Worm (Caenorhabditis elegans) whole organism, L4 larva: Measurements from ENCODE around the gene C26H9A.3.

Experiments
- D1046.2 ChIP-seq: fragments of 200-800 bp; sonication (Bioruptor generic); IDR thresholded peaks from 2 replicates; pipeline ENCODE4 v1.3.6; 2022; ENCODE audit warnings: missing genetic modification characterization, missing compliant biosample characterization
- F26F4.8 ChIP-seq: fragments of 200-800 bp; sonication (Bioruptor generic); conservative IDR thresholded peaks from 2 replicates; pipeline ENCODE4 v1.3.6; 2022; ENCODE audit warnings: missing genetic modification characterization, missing compliant biosample characterization
- F37D6.2 ChIP-seq: sonication (generic microtip); optimal IDR thresholded peaks from 2 replicates; lab custom pipeline; 2016; ENCODE audit warnings: mild to moderate bottlenecking, missing genetic modification characterization, missing compliant biosample characterization
- F44E2.7 ChIP-seq: fragments of 200-800 bp; sonication (Bioruptor generic); IDR thresholded peaks from 2 replicates; pipeline ENCODE4 v2.1.2; 2022; ENCODE audit warnings: missing genetic modification characterization, missing compliant biosample characterization
- R02D3.7 ChIP-seq: fragments of 150-350 bp; sonication (generic microtip); optimal IDR thresholded peaks from 3 replicates; lab custom pipeline; 2014; ENCODE audit warnings: missing biosample characterization, missing genetic modification characterization
- Y48G9A.11 ChIP-seq: fragments of 200-800 bp; sonication (Bioruptor generic); IDR thresholded peaks from 2 replicates; pipeline ENCODE4 v1.3.6; 2022; ENCODE audit warnings: missing genetic modification reagents, missing genetic modification characterization, missing compliant biosample characterization
- ZK546.5 ChIP-seq, 2 experiments: sonication (generic microtip); optimal IDR thresholded peaks; 2 replicates each; lab custom pipeline; 2017; ENCODE audit warnings: missing biosample characterization in 2 of 2, missing genetic modification characterization in 2 of 2
- aha-1 ChIP-seq: fragments of 150-350 bp; peaks from one replicate; lab custom pipeline; 2014; ENCODE audit warnings: missing biosample characterization, missing genetic modification characterization
- aly-2 ChIP-seq: sonication (generic microtip); optimal IDR thresholded peaks from 2 replicates; lab custom pipeline; 2018; ENCODE audit warnings: missing biosample characterization, missing genetic modification characterization
- ama-1 ChIP-seq: fragments of 150-350 bp; optimal IDR thresholded peaks from 2 replicates; lab custom pipeline; 2014; ENCODE audit warnings: inconsistent platforms, mixed read lengths
- arid-1 ChIP-seq: fragments of 200-800 bp; sonication (Bioruptor generic); conservative IDR thresholded peaks from 2 replicates; pipeline ENCODE4 v1.3.6; 2022; ENCODE audit warnings: missing genetic modification reagents, missing genetic modification characterization, missing compliant biosample characterization
- attf-4 ChIP-seq: sonication (generic microtip); optimal IDR thresholded peaks from 3 replicates; lab custom pipeline; 2017; ENCODE audit warnings: missing biosample characterization, missing genetic modification characterization
- ceh-20 ChIP-seq: fragments of 200-800 bp; sonication (Bioruptor generic); IDR thresholded peaks from 2 replicates; pipeline ENCODE4 v1.3.6; 2022; ENCODE audit warnings: missing genetic modification reagents, missing genetic modification characterization, missing compliant biosample characterization
- ceh-62 ChIP-seq: sonication (generic microtip); optimal IDR thresholded peaks from 2 replicates; lab custom pipeline; 2017; ENCODE audit warnings: missing biosample characterization, missing genetic modification characterization
- cey-2 ChIP-seq: sonication (generic microtip); optimal IDR thresholded peaks from 3 replicates; lab custom pipeline; 2017; ENCODE audit warnings: missing genetic modification characterization, mild to moderate bottlenecking, missing compliant biosample characterization, antibody characterized with exemption, borderline replicate concordance; ENCODE audit not compliant: insufficient read depth
- ctbp-1 ChIP-seq: fragments of 200-800 bp; sonication (Bioruptor generic); IDR thresholded peaks from 2 replicates; pipeline ENCODE4 v1.3.6; 2022; ENCODE audit warnings: missing genetic modification reagents, missing genetic modification characterization, missing compliant biosample characterization
- dmd-9 ChIP-seq: fragments of 200-800 bp; sonication (Bioruptor generic); IDR thresholded peaks from 2 replicates; pipeline ENCODE4 v1.3.6; 2022; ENCODE audit warnings: missing genetic modification reagents, missing genetic modification characterization, missing compliant biosample characterization
- dve-1 ChIP-seq: sonication (generic microtip); optimal IDR thresholded peaks from 2 replicates; lab custom pipeline; 2017; ENCODE audit warnings: antibody characterized with exemption, mild to moderate bottlenecking, missing genetic modification characterization, missing compliant biosample characterization; ENCODE audit not compliant: insufficient read depth
- fos-1 ChIP-seq: fragments of 150-350 bp; optimal IDR thresholded peaks from 2 replicates; lab custom pipeline; 2014; ENCODE audit warnings: missing biosample characterization, missing genetic modification characterization
- hlh-30 ChIP-seq: sonication (generic microtip); optimal IDR thresholded peaks from 2 replicates; lab custom pipeline; 2017; ENCODE audit warnings: antibody characterized with exemption, mild to moderate bottlenecking, missing genetic modification characterization, missing compliant biosample characterization; ENCODE audit not compliant: insufficient read depth
- hmg-1.1 ChIP-seq: fragments of 200-800 bp; sonication (Bioruptor generic); IDR thresholded peaks from 2 replicates; pipeline ENCODE4 v1.3.6; 2022; ENCODE audit warnings: missing genetic modification reagents, missing genetic modification characterization, missing compliant biosample characterization
- lin-1 ChIP-seq: fragments of 200-800 bp; sonication (Bioruptor generic); IDR thresholded peaks from 2 replicates; pipeline ENCODE4 v1.3.6; 2022; ENCODE audit warnings: missing genetic modification reagents, missing genetic modification characterization, missing compliant biosample characterization
- lin-29 ChIP-seq: fragments of 200-800 bp; sonication (Bioruptor generic); IDR thresholded peaks from 2 replicates; pipeline ENCODE4 v1.3.6; 2022; ENCODE audit warnings: missing genetic modification reagents, missing genetic modification characterization, missing compliant biosample characterization
- mdl-1 ChIP-seq, 2 experiments: fragments of 150-350 bp in 1 of 2; sonication (generic microtip) in 1 of 2; optimal IDR thresholded peaks; 2 replicates each; lab custom pipeline; 2014 to 2017; ENCODE audit warnings: missing biosample characterization in 2 of 2, missing genetic modification characterization in 2 of 2
- mdt-29 ChIP-seq: fragments of 200-800 bp; sonication (Bioruptor generic); IDR thresholded peaks from 2 replicates; pipeline ENCODE4 v1.3.6; 2022; ENCODE audit warnings: missing genetic modification reagents, missing genetic modification characterization, missing compliant biosample characterization
- mes-2 ChIP-seq: sonication (generic microtip); optimal IDR thresholded peaks from 2 replicates; lab custom pipeline; 2016; ENCODE audit warnings: missing genotype, mild to moderate bottlenecking, missing genetic modification characterization, missing compliant biosample characterization; ENCODE audit not compliant: poor library complexity, severe bottlenecking
- mxl-2 ChIP-seq: fragments of 200-800 bp; sonication (Bioruptor generic); conservative IDR thresholded peaks from 2 replicates; pipeline ENCODE4 v1.3.6; 2022; ENCODE audit warnings: missing genetic modification reagents, missing genetic modification characterization, missing compliant biosample characterization
- nhr-11 ChIP-seq: fragments of 150-350 bp; optimal IDR thresholded peaks from 2 replicates; lab custom pipeline; 2014; ENCODE audit warnings: missing biosample characterization, missing genetic modification characterization
- nhr-111 ChIP-seq: fragments of 200-800 bp; sonication (Bioruptor generic); optimal IDR thresholded peaks from 2 replicates; lab custom pipeline; 2018; ENCODE audit warnings: mild to moderate bottlenecking, missing genetic modification characterization, missing compliant biosample characterization
- nhr-237 ChIP-seq: sonication (generic microtip); optimal IDR thresholded peaks from 2 replicates; lab custom pipeline; 2017; ENCODE audit warnings: missing biosample characterization, missing genetic modification characterization
- nhr-28 ChIP-seq: fragments of 150-350 bp; optimal IDR thresholded peaks from 2 replicates; lab custom pipeline; 2014; ENCODE audit warnings: missing biosample characterization, missing genetic modification characterization
- nhr-41 ChIP-seq: fragments of 200-800 bp; sonication (Bioruptor generic); IDR thresholded peaks from 2 replicates; pipeline ENCODE4 v1.3.6; 2022; ENCODE audit warnings: missing genetic modification reagents, missing genetic modification characterization, missing compliant biosample characterization
- nhr-77 ChIP-seq: fragments of 150-350 bp; optimal IDR thresholded peaks from 2 replicates; lab custom pipeline; 2014; ENCODE audit warnings: missing biosample characterization, missing genetic modification characterization
- pha-4 ChIP-seq, 2 experiments: fragments of 150-350 bp in 1 of 2; fragments of 200-800 bp in 1 of 2; sonication (Bioruptor generic) in 1 of 2; IDR thresholded peaks in 1 of 2; optimal IDR thresholded peaks in 1 of 2; 2 replicates each; pipeline versions ENCODE4 v1.3.6 to Lab custom; 2014 to 2022; ENCODE audit warnings: missing genetic modification characterization in 2 of 2, missing genetic modification reagents in 2 of 2, missing biosample characterization in 1 of 2, missing compliant biosample characterization in 1 of 2
- php-3 ChIP-seq: fragments of 200-800 bp; sonication (Bioruptor generic); IDR thresholded peaks from 2 replicates; pipeline ENCODE4 v1.3.6; 2022; ENCODE audit warnings: missing genetic modification reagents, missing genetic modification characterization, missing compliant biosample characterization
- pqm-1 ChIP-seq: sonication (generic microtip); optimal IDR thresholded peaks from 2 replicates; lab custom pipeline; 2017; ENCODE audit warnings: missing biosample characterization, missing genetic modification characterization
- saeg-2 ChIP-seq: fragments of 200-800 bp; sonication (Bioruptor generic); IDR thresholded peaks from 2 replicates; pipeline ENCODE4 v1.3.6; 2022; ENCODE audit warnings: missing genetic modification reagents, missing genetic modification characterization, missing compliant biosample characterization
- set-16 ChIP-seq: fragments of 200-800 bp; sonication (Bioruptor generic); IDR thresholded peaks from 2 replicates; pipeline ENCODE4 v1.3.6; 2022; ENCODE audit warnings: missing genetic modification reagents, missing genetic modification characterization, missing compliant biosample characterization
- spr-1 ChIP-seq: sonication (generic microtip); optimal IDR thresholded peaks from 2 replicates; lab custom pipeline; 2016; ENCODE audit warnings: mild to moderate bottlenecking, missing genetic modification characterization, missing compliant biosample characterization
- tra-1 ChIP-seq: fragments of 200-800 bp; sonication (Bioruptor generic); IDR thresholded peaks from 2 replicates; pipeline ENCODE4 v1.3.6; 2022; ENCODE audit warnings: missing genetic modification reagents, missing genetic modification characterization, missing compliant biosample characterization
- unc-130 ChIP-seq: sonication (generic microtip); optimal IDR thresholded peaks from 2 replicates; lab custom pipeline; 2016; ENCODE audit warnings: missing genetic modification reagents, missing genetic modification characterization, missing compliant biosample characterization
- vab-7 ChIP-seq: fragments of 200-800 bp; sonication (Bioruptor generic); IDR thresholded peaks from 2 replicates; pipeline ENCODE4 v1.3.6; 2022; ENCODE audit warnings: missing genetic modification reagents, missing genetic modification characterization, missing compliant biosample characterization
- zag-1 ChIP-seq: fragments of 150-350 bp; optimal IDR thresholded peaks from 2 replicates; lab custom pipeline; 2014; ENCODE audit warnings: missing biosample characterization, missing genetic modification characterization
- zfp-3 ChIP-seq: fragments of 200-800 bp; sonication (Bioruptor generic); conservative IDR thresholded peaks from 2 replicates; pipeline ENCODE4 v1.3.6; 2022; ENCODE audit warnings: missing genetic modification reagents, missing genetic modification characterization, missing compliant biosample characterization
- zip-11 ChIP-seq: fragments of 200-800 bp; sonication (Bioruptor generic); IDR thresholded peaks from 2 replicates; pipeline ENCODE4 v1.3.6; 2022; ENCODE audit warnings: missing genetic modification characterization, missing compliant biosample characterization
- ztf-11 ChIP-seq: fragments of 150-350 bp; optimal IDR thresholded peaks from 2 replicates; lab custom pipeline; 2014; ENCODE audit warnings: missing biosample characterization, missing genetic modification characterization

The C26H9A.3 gene

ce11 chrIV:12594574-12594973, 44.6 kb downstream of the C26H9A.3 start (continued):
- TF ChIP-seq spr-1 (tag; lab: Kevin White, UChicago) (peak; percentile 66), nhr-77 (peak; percentile 2), cey-2 (tag; lab: Kevin White, UChicago) (no peak), hlh-30 (peak; percentile 95), nhr-237 (no peak), aly-2 (no peak), nhr-41 (no peak), F26F4.8 (GFP tag; lab: Robert Waterston, UW) (peak; percentile 79), D1046.2 (GFP tag; lab: Robert Waterston, UW) (peak; percentile 90), zag-1 (tag; lab: Kevin White, UChicago) (no peak), lin-1 (GFP tag; lab: Robert Waterston, UW) (peak; percentile 74), pqm-1 (tag; lab: Kevin White, UChicago) (no peak), fos-1 (tag; lab: Kevin White, UChicago) (no peak), set-16 (peak; percentile 61), pha-4 (GFP tag; IDR thresholded peaks at IDR 0.05; lab: Robert Waterston, UW) (peak; percentile 94), pha-4 (tag; optimal IDR thresholded peaks at IDR 0.05; lab: Kevin White, UChicago) (no peak), mdt-29 (GFP tag; lab: Robert Waterston, UW) (peak; percentile 80; the same call in 1 of the 2 replicates), nhr-28 (tag; lab: Kevin White, UChicago) (peak; percentile 34), dmd-9 (GFP tag; lab: Robert Waterston, UW) (peak; percentile 84), ZK546.5 (tag; optimal IDR thresholded peaks at IDR 0.05; lab: Kevin White, UChicago) (no peak), R02D3.7 (tag; lab: Kevin White, UChicago) (no peak), ceh-62 (tag; lab: Kevin White, UChicago) (no peak), F44E2.7 (peak; percentile 72; the same call in 1 of the 2 replicates), mxl-2 (GFP tag; lab: Robert Waterston, UW) (peak; percentile 62), zfp-3 (GFP tag; lab: Robert Waterston, UW) (no peak), saeg-2 (GFP tag; lab: Robert Waterston, UW) (no peak), mes-2 (tag; lab: Kevin White, UChicago) (peak; percentile 85), lin-29 (GFP tag; lab: Robert Waterston, UW) (peak; percentile 43; the same call in 1 of the 2 replicates), mdl-1 (tag; optimal IDR thresholded peaks at IDR 0.05; lab: Kevin White, UChicago) (peak in 1 of 2 experiments; percentile 80), ceh-20 (peak; percentile 78), arid-1 (GFP tag; lab: Robert Waterston, UW) (peak; percentile 87), php-3 (GFP tag; lab: Robert Waterston, UW) (peak; percentile 67), tra-1 (GFP tag; lab: Robert Waterston, UW) (peak; percentile 51; the same call in 1 of the 2 replicates), vab-7 (GFP tag; lab: Robert Waterston, UW) (peak; percentile 93), hmg-1.1 (GFP tag; lab: Robert Waterston, UW) (peak; percentile 97)

ce11 chrIV:12590373-12590772, 48.8 kb downstream of the C26H9A.3 start, which contains the start of gene cul-6:
Gene cul-6, minus strand, starts transcription at chrIV:12590451.
- TF ChIP-seq Y48G9A.11 (GFP tag; lab: Robert Waterston, UW), result no peak
- TF ChIP-seq vab-7 (GFP tag; lab: Robert Waterston, UW), result no peak
- TF ChIP-seq ztf-11 (tag; lab: Kevin White, UChicago), result no peak
- TF ChIP-seq ctbp-1 (GFP tag; lab: Robert Waterston, UW), result no peak
- TF ChIP-seq aha-1 (tag; lab: Kevin White, UChicago), result no peak
- no peak for TF ChIP-seq arid-1 (GFP tag; lab: Robert Waterston, UW)
- TF ChIP-seq unc-130, result no peak
- no peak for TF ChIP-seq attf-4
- TF ChIP-seq saeg-2 (GFP tag; lab: Robert Waterston, UW), result no peak
- TF ChIP-seq lin-29 (GFP tag; lab: Robert Waterston, UW), result no peak
- no peak for TF ChIP-seq F26F4.8 (GFP tag; lab: Robert Waterston, UW)
- no peak for TF ChIP-seq aly-2
- no peak for TF ChIP-seq ama-1
- no peak for TF ChIP-seq zip-11 (GFP tag; lab: Robert Waterston, UW)
- no peak for TF ChIP-seq mes-2 (tag; lab: Kevin White, UChicago)
- no peak for TF ChIP-seq ZK546.5 (tag; optimal IDR thresholded peaks at IDR 0.05; lab: Kevin White, UChicago)
- TF ChIP-seq dve-1, result no peak
- TF ChIP-seq nhr-11 (tag; lab: Kevin White, UChicago), result no peak
- TF ChIP-seq F37D6.2 (tag; lab: Kevin White, UChicago), result no peak
- no peak for TF ChIP-seq nhr-111 (GFP tag; lab: Kevin White, UChicago)
